Worm (Caenorhabditis elegans): ENCODE data around the gene T07A5.1.

ce11 chrIII:10347049-10347448 lies 41.1 kb upstream of the T07A5.1 start, which contains the start of gene tbx-8:
- TF ChIP-seq nhr-28 (tag; optimal IDR thresholded peaks at IDR 0.05) (no peak), fos-1 (tag; optimal IDR thresholded peaks at IDR 0.05) (no peak), nhr-11 (tag; optimal IDR thresholded peaks at IDR 0.05) (no peak), ztf-4 (tag; optimal IDR thresholded peaks at IDR 0.05) (no peak), daf-12 (tag; optimal IDR thresholded peaks at IDR 0.05) (no peak), jun-1 (tag; optimal IDR thresholded peaks at IDR 0.05) (no peak), unc-62 (GFP tag; optimal IDR thresholded peaks at IDR 0.05) (no peak)

Data from whole organism, L3 larva.